Fruit fly (Drosophila melanogaster) whole organism, embryonic: ENCODE results near the gene Syp.
A peak's percentile ranks its signal among the peaks of the same experiment; 100 is the strongest.

Experiments used
- Awh ChIP-seq: fragments of 200-800 bp; sonication (Bioruptor generic); IDR thresholded peaks from 2 replicates; pipeline ENCODE4, ENCODE4 v1.3.6; 2022; ENCODE audit warnings: missing biosample characterization, missing genetic modification characterization
- Bteb2 ChIP-seq: fragments of 200-800 bp; sonication (Bioruptor generic); optimal IDR thresholded peaks from 2 replicates; lab custom pipeline; 2016; ENCODE audit warnings: missing biosample characterization, missing genetic modification characterization
- CG10147 ChIP-seq: fragments of 200-800 bp; sonication (Bioruptor generic); optimal IDR thresholded peaks from 2 replicates; lab custom pipeline; 2019; ENCODE audit warnings: missing biosample characterization, mild to moderate bottlenecking, missing genetic modification characterization, moderate library complexity
- CG10267 ChIP-seq: fragments of 200-800 bp; sonication (Bioruptor generic); optimal IDR thresholded peaks from 2 replicates; lab custom pipeline; 2018; ENCODE audit warnings: missing biosample characterization, mild to moderate bottlenecking, missing genetic modification characterization, moderate library complexity
- CG10565 ChIP-seq: fragments of 200-800 bp; sonication (Bioruptor generic); optimal IDR thresholded peaks from 3 replicates; lab custom pipeline; 2016; ENCODE audit warnings: missing biosample characterization, mild to moderate bottlenecking, missing genetic modification characterization
- CG10979 ChIP-seq: fragments of 200-800 bp; sonication (Bioruptor generic); optimal IDR thresholded peaks from 2 replicates; lab custom pipeline; 2018; ENCODE audit warnings: missing biosample characterization, mild to moderate bottlenecking, missing genetic modification characterization, moderate library complexity
- CG11504 ChIP-seq: fragments of 200-800 bp; sonication (Bioruptor generic); optimal IDR thresholded peaks from 3 replicates; lab custom pipeline; 2019; ENCODE audit warnings: missing biosample characterization, mild to moderate bottlenecking, missing genetic modification characterization, moderate library complexity
- CG14014 ChIP-seq: fragments of 200-800 bp; sonication (Bioruptor generic); IDR thresholded peaks from 2 replicates; pipeline ENCODE4 v1.3.6; 2022; ENCODE audit warnings: missing biosample characterization, missing genetic modification characterization
- CG14050 ChIP-seq: fragments of 200-800 bp; sonication (Bioruptor generic); IDR thresholded peaks from 3 replicates; pipeline ENCODE4 v1.3.6; 2022; ENCODE audit warnings: missing biosample characterization, missing genetic modification characterization
- CG2712 ChIP-seq: fragments of 200-800 bp; optimal IDR thresholded peaks from 3 replicates; lab custom pipeline; 2019; ENCODE audit warnings: missing biosample characterization, mild to moderate bottlenecking, missing genetic modification characterization, moderate library complexity
- CG30020 ChIP-seq: fragments of 200-800 bp; optimal IDR thresholded peaks from 2 replicates; lab custom pipeline; 2019; ENCODE audit warnings: missing biosample characterization, mild to moderate bottlenecking, missing genetic modification characterization, moderate library complexity
- CG3163 ChIP-seq: fragments of 200-800 bp; sonication (Bioruptor generic); optimal IDR thresholded peaks from 3 replicates; lab custom pipeline; 2016; ENCODE audit warnings: missing biosample characterization, missing genetic modification characterization
- CG3407 ChIP-seq: fragments of 200-800 bp; sonication (Bioruptor generic); optimal IDR thresholded peaks from 2 replicates; lab custom pipeline; 2018; ENCODE audit warnings: missing biosample characterization, mild to moderate bottlenecking, missing genetic modification characterization
- CG34224 ChIP-seq: fragments of 200-800 bp; sonication (Bioruptor generic); IDR thresholded peaks from 3 replicates; pipeline ENCODE4 v1.3.6; 2022; ENCODE audit warnings: missing biosample characterization, missing genetic modification characterization; ENCODE audit not compliant: partially characterized antibody
- CG4424 ChIP-seq: fragments of 200-800 bp; sonication (Bioruptor generic); optimal IDR thresholded peaks from 3 replicates; lab custom pipeline; 2016; ENCODE audit warnings: missing biosample characterization, missing genetic modification characterization
- CG4617 ChIP-seq: fragments of 200-800 bp; sonication (Bioruptor generic); optimal IDR thresholded peaks from 3 replicates; lab custom pipeline; 2016; ENCODE audit warnings: missing biosample characterization, missing genetic modification characterization, borderline replicate concordance
- CG6813 ChIP-seq: fragments of 200-800 bp; sonication (Bioruptor generic); optimal IDR thresholded peaks from 2 replicates; lab custom pipeline; 2017; ENCODE audit warnings: missing biosample characterization, missing genetic modification characterization, mild to moderate bottlenecking, moderate library complexity, missing genetic modification reagents
- CG8478 ChIP-seq: fragments of >200 bp; optimal IDR thresholded peaks from 2 replicates; lab custom pipeline; 2018
- CG9437 ChIP-seq: fragments of 200-800 bp; sonication (Bioruptor generic); optimal IDR thresholded peaks from 2 replicates; lab custom pipeline; 2018; ENCODE audit warnings: missing biosample characterization, mild to moderate bottlenecking, missing genetic modification characterization
- CG9727 ChIP-seq: fragments of 200-800 bp; sonication (Bioruptor generic); optimal IDR thresholded peaks from 3 replicates; lab custom pipeline; 2017; ENCODE audit warnings: missing biosample characterization, mild to moderate bottlenecking, missing genetic modification characterization
- CoRest ChIP-seq: fragments of 200-800 bp; sonication (Bioruptor generic); optimal IDR thresholded peaks from 3 replicates; lab custom pipeline; 2018; ENCODE audit warnings: missing biosample characterization, mild to moderate bottlenecking, missing genetic modification characterization, moderate library complexity
- E2f1 ChIP-seq: fragments of 200-800 bp; sonication (Bioruptor generic); IDR thresholded peaks from 2 replicates; pipeline ENCODE4 v1.3.6; 2022; ENCODE audit warnings: missing biosample characterization, missing genetic modification characterization
- E2f2 ChIP-seq: fragments of 200-800 bp; sonication (Bioruptor generic); IDR thresholded peaks from 2 replicates; pipeline ENCODE4 v1.3.6; 2022; ENCODE audit warnings: missing biosample characterization, missing genetic modification characterization
- ERR ChIP-seq: fragments of 200-800 bp; sonication (Bioruptor generic); optimal IDR thresholded peaks from 2 replicates; lab custom pipeline; 2016; ENCODE audit warnings: missing biosample characterization, missing genetic modification characterization
- Fer3 ChIP-seq: fragments of 200-800 bp; sonication (Bioruptor generic); optimal IDR thresholded peaks from 2 replicates; lab custom pipeline; 2018; ENCODE audit warnings: missing biosample characterization, mild to moderate bottlenecking, missing genetic modification characterization, moderate library complexity
- MBD-R2 ChIP-seq: fragments of 200-800 bp; sonication (Bioruptor generic); IDR thresholded peaks from 2 replicates; pipeline ENCODE4 v1.3.6; 2022; ENCODE audit warnings: missing biosample characterization, missing genetic modification characterization
- MESR4 ChIP-seq: fragments of 200-800 bp; sonication (Bioruptor generic); optimal IDR thresholded peaks from 2 replicates; lab custom pipeline; 2018; ENCODE audit warnings: missing biosample characterization, mild to moderate bottlenecking, missing genetic modification characterization, moderate library complexity
- NK7.1 ChIP-seq: fragments of 200-800 bp; sonication (Bioruptor generic); optimal IDR thresholded peaks from 3 replicates; lab custom pipeline; 2016; ENCODE audit warnings: missing biosample characterization, missing genetic modification characterization
- Nf-YC ChIP-seq: fragments of 200-800 bp; optimal IDR thresholded peaks from 3 replicates; lab custom pipeline; 2019; ENCODE audit warnings: missing biosample characterization, mild to moderate bottlenecking, missing genetic modification characterization, moderate library complexity
- Pdp1 ChIP-seq, 2 experiments: fragments of 200-800 bp; sonication (Bioruptor generic); optimal IDR thresholded peaks; 3 replicates each; lab custom pipeline; 2016; ENCODE audit warnings: missing biosample characterization in 2 of 2, missing genetic modification characterization in 2 of 2, mild to moderate bottlenecking in 1 of 2, moderate library complexity in 1 of 2
- Rfx ChIP-seq: fragments of 200-800 bp; sonication (Bioruptor generic); IDR thresholded peaks from 2 replicates; pipeline ENCODE4 v1.3.6; 2022; ENCODE audit warnings: missing biosample characterization, missing genetic modification characterization
- Scr ChIP-seq: fragments of 200-800 bp; sonication (Bioruptor generic); IDR thresholded peaks from 2 replicates; pipeline ENCODE4 v1.3.6; 2022; ENCODE audit warnings: missing biosample characterization, missing genetic modification characterization; ENCODE audit not compliant: partially characterized antibody
- Sry-β ChIP-seq: fragments of 200-800 bp; sonication (Bioruptor generic); optimal IDR thresholded peaks from 2 replicates; lab custom pipeline; 2018; ENCODE audit warnings: missing biosample characterization, mild to moderate bottlenecking, missing genetic modification characterization, moderate library complexity
- Vsx1 ChIP-seq: fragments of 200-800 bp; sonication (Bioruptor generic); optimal IDR thresholded peaks from 2 replicates; lab custom pipeline; 2017; ENCODE audit warnings: missing biosample characterization, mild to moderate bottlenecking, missing genetic modification characterization, missing genetic modification reagents
- amos ChIP-seq: fragments of 200-800 bp; sonication (Bioruptor generic); IDR thresholded peaks from 2 replicates; pipeline ENCODE4 v1.3.6; 2022; ENCODE audit warnings: missing biosample characterization, missing genetic modification characterization; ENCODE audit not compliant: partially characterized antibody
- bsh ChIP-seq, 2 experiments: fragments of 200-800 bp; sonication (Bioruptor generic); optimal IDR thresholded peaks; 2 replicates each; lab custom pipeline; 2017 to 2018; ENCODE audit warnings: mild to moderate bottlenecking in 2 of 2, missing biosample characterization in 2 of 2, missing genetic modification characterization in 2 of 2, moderate library complexity in 1 of 2
- cad ChIP-seq: fragments of >200 bp; optimal IDR thresholded peaks from 2 replicates; lab custom pipeline; 2017; ENCODE audit warnings: missing biosample characterization, missing genetic modification characterization
- cg ChIP-seq: fragments of 200-800 bp; sonication (Bioruptor generic); optimal IDR thresholded peaks from 3 replicates; lab custom pipeline; 2019; ENCODE audit warnings: missing biosample characterization, mild to moderate bottlenecking, missing genetic modification characterization, moderate library complexity
- chif ChIP-seq, 2 experiments: fragments of 200-800 bp; sonication (Bioruptor generic); optimal IDR thresholded peaks; 3 replicates each; lab custom pipeline; 2016; ENCODE audit warnings: missing biosample characterization in 2 of 2, missing genetic modification characterization in 2 of 2
- en ChIP-seq: fragments of 200-800 bp; sonication (Bioruptor generic); optimal IDR thresholded peaks from 2 replicates; lab custom pipeline; 2016; ENCODE audit warnings: missing biosample characterization, missing genetic modification characterization
- gsb ChIP-seq: fragments of 200-800 bp; sonication (Bioruptor generic); IDR thresholded peaks from 2 replicates; pipeline ENCODE4 v1.3.6; 2022; ENCODE audit warnings: missing biosample characterization, missing genetic modification characterization
- hbn ChIP-seq: fragments of 200-800 bp; sonication (Bioruptor generic); IDR thresholded peaks from 2 replicates; pipeline ENCODE4 v1.3.6; 2022; ENCODE audit warnings: missing biosample characterization, missing genetic modification characterization; ENCODE audit not compliant: partially characterized antibody
- jumu ChIP-seq: fragments of 200-800 bp; sonication (Bioruptor generic); optimal IDR thresholded peaks from 3 replicates; lab custom pipeline; 2016; ENCODE audit warnings: missing biosample characterization, missing genetic modification characterization
- lbe ChIP-seq: fragments of 200-800 bp; sonication (Bioruptor generic); optimal IDR thresholded peaks from 2 replicates; lab custom pipeline; 2016; ENCODE audit warnings: missing biosample characterization, mild to moderate bottlenecking, missing genetic modification characterization
- oc ChIP-seq: fragments of 200-800 bp; sonication (Bioruptor generic); optimal IDR thresholded peaks from 2 replicates; lab custom pipeline; 2018; ENCODE audit warnings: missing biosample characterization, mild to moderate bottlenecking, missing genetic modification characterization, moderate library complexity
- org-1 ChIP-seq: fragments of 200-800 bp; sonication (Bioruptor generic); optimal IDR thresholded peaks from 2 replicates; lab custom pipeline; 2017; ENCODE audit warnings: missing biosample characterization, missing genetic modification characterization
- peb ChIP-seq: fragments of 200-800 bp; sonication (Bioruptor generic); IDR thresholded peaks from 2 replicates; pipeline ENCODE4 v1.3.6; 2022; ENCODE audit warnings: missing biosample characterization, missing genetic modification characterization
- run ChIP-seq: fragments of 200-800 bp; sonication (Bioruptor generic); optimal IDR thresholded peaks from 3 replicates; lab custom pipeline; 2018; ENCODE audit warnings: missing biosample characterization, mild to moderate bottlenecking, missing genetic modification characterization
- sr ChIP-seq: fragments of 200-800 bp; sonication (Bioruptor generic); IDR thresholded peaks from 3 replicates; pipeline ENCODE4 v1.3.6; 2022; ENCODE audit warnings: missing biosample characterization, missing genetic modification characterization
- tio ChIP-seq: fragments of 200-800 bp; sonication (Bioruptor generic); optimal IDR thresholded peaks from 2 replicates; lab custom pipeline; 2017; ENCODE audit warnings: missing biosample characterization, missing genetic modification characterization, inconsistent platforms
- tup ChIP-seq: fragments of 200-800 bp; sonication (Bioruptor generic); optimal IDR thresholded peaks from 2 replicates; lab custom pipeline; 2016; ENCODE audit warnings: missing biosample characterization, mild to moderate bottlenecking, missing genetic modification characterization, moderate library complexity

Gene Syp

DNA sequence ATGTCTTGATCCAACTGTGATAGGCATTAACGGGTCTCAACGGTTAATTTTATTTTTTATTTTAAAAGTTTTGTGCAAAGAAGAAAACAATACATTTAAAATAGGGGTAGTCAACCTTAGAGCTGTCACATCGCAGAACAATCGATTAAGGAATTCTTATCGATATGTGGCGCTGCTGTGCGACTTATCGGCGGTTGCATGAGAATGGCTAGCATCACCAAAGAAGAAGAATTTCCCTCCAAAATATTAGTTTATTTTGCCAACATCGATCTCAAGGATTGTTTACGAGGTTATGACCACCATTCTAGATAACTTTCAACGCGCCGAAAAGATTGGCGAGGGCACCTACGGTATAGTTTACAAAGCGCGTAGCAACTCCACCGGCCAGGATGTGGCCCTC is 21.1 kb upstream of the Syp start, which contains the start of gene Cdk2 (continued):
- TF ChIP-seq Rfx = peak; percentile 46; the same call in 1 of the 2 replicates
- peak; percentile 56 for TF ChIP-seq CG11504
- no peak for TF ChIP-seq gsb (GFP tag; lab: Robert Waterston, UW)
- no peak for TF ChIP-seq oc (tag; lab: Kevin White, UChicago)
- TF ChIP-seq CG10267 (tag; lab: Kevin White, UChicago) = no peak
- TF ChIP-seq tup (GFP tag; lab: Kevin White, UChicago) = no peak
- TF ChIP-seq sr = no peak
- TF ChIP-seq chif (GFP tag; optimal IDR thresholded peaks at IDR 0.05; lab: Kevin White, UChicago) = no peak
- TF ChIP-seq run (tag; lab: Kevin White, UChicago) = no peak
- no peak for TF ChIP-seq cad (GFP tag; lab: Kevin White, UChicago)
- TF ChIP-seq org-1 (GFP tag; lab: Kevin White, UChicago) = no peak
- TF ChIP-seq amos (GFP tag; lab: Robert Waterston, UW) = peak; percentile 96
- TF ChIP-seq Nf-YC (tag; lab: Kevin White, UChicago) = no peak
- no peak for TF ChIP-seq NK7.1 (GFP tag; lab: Kevin White, UChicago)
- no peak for TF ChIP-seq CG10979 (tag; lab: Kevin White, UChicago)
- no peak for TF ChIP-seq lbe (GFP tag; lab: Kevin White, UChicago)
- TF ChIP-seq CG3163 (GFP tag; lab: Kevin White, UChicago) = no peak
- no peak for TF ChIP-seq cg (GFP tag; lab: Kevin White, UChicago)
- no peak for TF ChIP-seq Vsx1
- no peak for TF ChIP-seq Bteb2
- TF ChIP-seq en = no peak
- TF ChIP-seq CG30020 (tag; lab: Kevin White, UChicago) = no peak
- TF ChIP-seq CG10147 (GFP tag; lab: Kevin White, UChicago) = no peak
- TF ChIP-seq CG34224 (GFP tag; lab: Robert Waterston, UW) = peak; percentile 90
- TF ChIP-seq peb = no peak
- peak; percentile 92 for TF ChIP-seq E2f1 (GFP tag; lab: Robert Waterston, UW)
- TF ChIP-seq Awh (GFP tag; lab: Robert Waterston, UW) = no peak
- no peak for TF ChIP-seq CG6813 (GFP tag; lab: Kevin White, UChicago)
- peak; percentile 64 for TF ChIP-seq MESR4 (GFP tag; lab: Kevin White, UChicago)
- TF ChIP-seq CG4617 (GFP tag; lab: Kevin White, UChicago) = peak; percentile 63
- no peak for TF ChIP-seq CG4424 (GFP tag; lab: Kevin White, UChicago)
- TF ChIP-seq E2f2 = peak; percentile 80
- no peak for TF ChIP-seq CG9727 (GFP tag; lab: Kevin White, UChicago)
- no peak for TF ChIP-seq Fer3 (tag; lab: Kevin White, UChicago)
- TF ChIP-seq CG2712 (tag; lab: Kevin White, UChicago) = no peak
- no peak for TF ChIP-seq CG8478
- TF ChIP-seq CoRest (tag; lab: Kevin White, UChicago) = peak; percentile 32
- TF ChIP-seq CG10565 (GFP tag; lab: Kevin White, UChicago) = no peak
- peak; percentile 88 for TF ChIP-seq hbn
- no peak for TF ChIP-seq CG14050 (GFP tag; lab: Robert Waterston, UW)
- no peak for TF ChIP-seq CG3407
- TF ChIP-seq CG9437 = no peak
- no peak for TF ChIP-seq tio (GFP tag; lab: Kevin White, UChicago)
- TF ChIP-seq bsh (GFP tag; optimal IDR thresholded peaks at IDR 0.05; lab: Kevin White, UChicago) = no peak
- TF ChIP-seq Scr = peak; percentile 92
- TF ChIP-seq jumu = peak; percentile 75
- TF ChIP-seq Pdp1 (GFP tag; optimal IDR thresholded peaks at IDR 0.05; lab: Kevin White, UChicago) = peak in 1 of 2 experiments; percentile 29
- TF ChIP-seq Sry-β (GFP tag; lab: Kevin White, UChicago) = peak; percentile 19
- no peak for TF ChIP-seq CG14014
- peak; percentile 98 for TF ChIP-seq MBD-R2 (GFP tag; lab: Robert Waterston, UW)
- TF ChIP-seq ERR = no peak
